2 fruit fly cellular contexts compared by ENCODE assay signal in genomic region chr3R:25320898-25321297, dm6.
TF ChIP-seq lines count a peak whose summit lies in the region.

No protein-coding gene starts in this region.

- no peak for TF ChIP-seq CTCF in whole organism, embryonic (GFP tag; optimal IDR thresholded peaks at IDR 0.05; lab: Kevin White, UChicago)

TF ChIP-seq in whole organism, embryonic, 481 proteins besides CTCF, POLR2A, EP300 and RAD21 (continues in another document):
- TF ChIP-seq Lim3 (GFP tag; IDR thresholded peaks at IDR 0.05; lab: Robert Waterston, UW), result 0 out of 2 replicates have a peak, but pooled peaks have one; percentile 26
- no peak for TF ChIP-seq CG7372 (GFP tag; IDR thresholded peaks at IDR 0.05; lab: Robert Waterston, UW)
- TF ChIP-seq sd (tag; optimal IDR thresholded peaks at IDR 0.05; lab: Kevin White, UChicago), result peak; percentile 91
- 0 out of 2 replicates have a peak, but pooled peaks have one; percentile 40 for TF ChIP-seq GATAe (GFP tag; conservative IDR thresholded peaks at IDR 0.05; lab: Robert Waterston, UW)
- TF ChIP-seq CG18476 (GFP tag; optimal IDR thresholded peaks at IDR 0.05; lab: Kevin White, UChicago), result no peak
- peak; percentile 69 for TF ChIP-seq grn (GFP tag; optimal IDR thresholded peaks at IDR 0.05; lab: Kevin White, UChicago)
- TF ChIP-seq tna (GFP tag; IDR thresholded peaks at IDR 0.05; lab: Robert Waterston, UW; ENCODE audit: partially characterized antibody), result no peak
- TF ChIP-seq exex (tag; optimal IDR thresholded peaks at IDR 0.05; lab: Kevin White, UChicago), result peak; percentile 84
- no peak for TF ChIP-seq NC2α (GFP tag; optimal IDR thresholded peaks at IDR 0.05; lab: Kevin White, UChicago)
- TF ChIP-seq CG7556 (GFP tag; optimal IDR thresholded peaks at IDR 0.05; lab: Kevin White, UChicago), result no peak
- no peak for TF ChIP-seq Jarid2 (GFP tag; optimal IDR thresholded peaks at IDR 0.05; lab: Kevin White, UChicago)
- no peak for TF ChIP-seq maf-S (GFP tag; optimal IDR thresholded peaks at IDR 0.05; lab: Kevin White, UChicago)
- TF ChIP-seq cwo (GFP tag; optimal IDR thresholded peaks at IDR 0.05; lab: Kevin White, UChicago), result no peak
- no peak for TF ChIP-seq kah (GFP tag; optimal IDR thresholded peaks at IDR 0.05; lab: Kevin White, UChicago)
- no peak for TF ChIP-seq insv (GFP tag; optimal IDR thresholded peaks at IDR 0.05; lab: Kevin White, UChicago)
- no peak for TF ChIP-seq CG2116 (GFP tag; optimal IDR thresholded peaks at IDR 0.05; lab: Kevin White, UChicago)
- no peak for TF ChIP-seq br (optimal IDR thresholded peaks at IDR 0.05; lab: Kevin White, UChicago)
- no peak for TF ChIP-seq CG15073 (GFP tag; optimal IDR thresholded peaks at IDR 0.05; lab: Kevin White, UChicago)
- peak; percentile 33 for TF ChIP-seq Med (GFP tag; lab: Kevin White, UChicago)
- no peak for TF ChIP-seq ken (GFP tag; IDR thresholded peaks at IDR 0.05; lab: Robert Waterston, UW)
- no peak for TF ChIP-seq Mad (GFP tag; optimal IDR thresholded peaks at IDR 0.05; lab: Kevin White, UChicago)
- no peak for TF ChIP-seq CG8388 (GFP tag; optimal IDR thresholded peaks at IDR 0.05; lab: Kevin White, UChicago)
- no peak for TF ChIP-seq Abd-B (GFP tag; optimal IDR thresholded peaks at IDR 0.05; lab: Kevin White, UChicago)
- no peak for TF ChIP-seq Tbp (GFP tag; optimal IDR thresholded peaks at IDR 0.05; lab: Kevin White, UChicago)
- TF ChIP-seq fd96Cb (tag; optimal IDR thresholded peaks at IDR 0.05; lab: Kevin White, UChicago), result no peak
- TF ChIP-seq Hmr (GFP tag; optimal IDR thresholded peaks at IDR 0.05; lab: Kevin White, UChicago), result no peak
- no peak for TF ChIP-seq CG2129 (GFP tag; IDR thresholded peaks at IDR 0.05; lab: Robert Waterston, UW; ENCODE audit: partially characterized antibody)
- no peak for TF ChIP-seq Dbx (GFP tag; IDR thresholded peaks at IDR 0.05; lab: Robert Waterston, UW)
- no peak for TF ChIP-seq jigr1 (GFP tag; IDR thresholded peaks at IDR 0.05; lab: Robert Waterston, UW)
- TF ChIP-seq Trl (optimal IDR thresholded peaks at IDR 0.05; lab: Kevin White, UChicago), result peak in 1 of 2 experiments; percentile 1
- TF ChIP-seq Trl (GFP tag; optimal IDR thresholded peaks at IDR 0.05; lab: Kevin White, UChicago), result no peak
- TF ChIP-seq sug (tag; optimal IDR thresholded peaks at IDR 0.05; lab: Kevin White, UChicago), result peak; percentile 86
- no peak for TF ChIP-seq Nf-YA (GFP tag; IDR thresholded peaks at IDR 0.05; lab: Robert Waterston, UW)
- no peak for TF ChIP-seq CG10462 (GFP tag; optimal IDR thresholded peaks at IDR 0.05; lab: Kevin White, UChicago)
- no peak for TF ChIP-seq CG4820 (GFP tag; optimal IDR thresholded peaks at IDR 0.05; lab: Kevin White, UChicago)
- TF ChIP-seq Pdp1 (GFP tag; optimal IDR thresholded peaks at IDR 0.05; lab: Kevin White, UChicago), result no peak
- TF ChIP-seq CoRest (tag; optimal IDR thresholded peaks at IDR 0.05; lab: Kevin White, UChicago), result no peak
- TF ChIP-seq Gug (GFP tag; IDR thresholded peaks at IDR 0.05; lab: Robert Waterston, UW), result no peak
- no peak for TF ChIP-seq phol (tag; optimal IDR thresholded peaks at IDR 0.05; lab: Kevin White, UChicago)
- TF ChIP-seq mirr (GFP tag; optimal IDR thresholded peaks at IDR 0.05; lab: Kevin White, UChicago), result peak; percentile 36
- no peak for TF ChIP-seq Lpt (GFP tag; optimal IDR thresholded peaks at IDR 0.05; lab: Kevin White, UChicago)
- no peak for TF ChIP-seq h (optimal IDR thresholded peaks at IDR 0.05; lab: Kevin White, UChicago)
- no peak for TF ChIP-seq CG15696 (tag; optimal IDR thresholded peaks at IDR 0.05; lab: Kevin White, UChicago)
- no peak for TF ChIP-seq CG12155 (GFP tag; optimal IDR thresholded peaks at IDR 0.05; lab: Kevin White, UChicago)
- no peak for TF ChIP-seq Doc3 (GFP tag; IDR thresholded peaks at IDR 0.05; lab: Robert Waterston, UW; ENCODE audit: partially characterized antibody)
- no peak for TF ChIP-seq ro (GFP tag; IDR thresholded peaks at IDR 0.05; lab: Robert Waterston, UW)
- no peak for TF ChIP-seq Deaf1 (tag; optimal IDR thresholded peaks at IDR 0.05; lab: Kevin White, UChicago)
- no peak for TF ChIP-seq run (tag; optimal IDR thresholded peaks at IDR 0.05; lab: Kevin White, UChicago)

TF ChIP-seq in whole organism, wandering third instar larva, 38 proteins besides CTCF, POLR2A, EP300 and RAD21:
- no peak for TF ChIP-seq pan (optimal IDR thresholded peaks at IDR 0.05; lab: Kevin White, UChicago)
- no peak for TF ChIP-seq woc (GFP tag; optimal IDR thresholded peaks at IDR 0.05; lab: Kevin White, UChicago)
- TF ChIP-seq Rel (GFP tag; optimal IDR thresholded peaks at IDR 0.05; lab: Kevin White, UChicago), result no peak
- TF ChIP-seq Rel (tag; optimal IDR thresholded peaks at IDR 0.05; lab: Kevin White, UChicago), result peak; percentile 83
- no peak for TF ChIP-seq Mio (GFP tag; optimal IDR thresholded peaks at IDR 0.05; lab: Kevin White, UChicago)
- no peak for TF ChIP-seq CG32264 (GFP tag; optimal IDR thresholded peaks at IDR 0.05; lab: Kevin White, UChicago)
